Fruit fly (Drosophila melanogaster) whole organism, pupa: ENCODE results near the gene PGS1.

Experiments used
- CG10348 ChIP-seq: fragments of 200-800 bp; sonication (Bioruptor generic); IDR thresholded peaks from 2 replicates; pipeline ENCODE4 v1.3.6; 2022; ENCODE audit warnings: missing biosample characterization, missing genetic modification characterization
- CG12605 ChIP-seq: fragments of 200-800 bp; sonication (Bioruptor generic); IDR thresholded peaks from 2 replicates; pipeline ENCODE4 v1.3.6; 2022; ENCODE audit warnings: missing biosample characterization, missing genetic modification characterization
- CG13204 ChIP-seq: fragments of 200-800 bp; sonication (Bioruptor generic); optimal IDR thresholded peaks from 2 replicates; lab custom pipeline; 2018; ENCODE audit warnings: missing biosample characterization, mild to moderate bottlenecking, missing genetic modification characterization, moderate library complexity
- CG14655 ChIP-seq: fragments of 200-800 bp; sonication (Bioruptor generic); optimal IDR thresholded peaks from 3 replicates; lab custom pipeline; 2017; ENCODE audit warnings: mild to moderate bottlenecking, missing biosample characterization, missing genetic modification reagents, missing genetic modification characterization
- CG15710 ChIP-seq: fragments of 200-800 bp; sonication (Bioruptor generic); optimal IDR thresholded peaks from 2 replicates; lab custom pipeline; 2018; ENCODE audit warnings: missing biosample characterization, mild to moderate bottlenecking, missing genetic modification characterization, moderate library complexity
- CG17806 ChIP-seq: fragments of 200-800 bp; sonication (Bioruptor generic); optimal IDR thresholded peaks from 2 replicates; lab custom pipeline; 2018; ENCODE audit warnings: missing biosample characterization, mild to moderate bottlenecking, missing genetic modification characterization, moderate library complexity
- CG32121 ChIP-seq: fragments of 200-800 bp; sonication (Bioruptor generic); IDR thresholded peaks from 2 replicates; pipeline ENCODE4 v1.3.6; 2022; ENCODE audit warnings: missing biosample characterization, missing genetic modification characterization
- CG34367 ChIP-seq: fragments of 200-800 bp; sonication (Bioruptor generic); optimal IDR thresholded peaks from 2 replicates; lab custom pipeline; 2018; ENCODE audit warnings: missing biosample characterization, mild to moderate bottlenecking, missing genetic modification characterization
- CG4496 ChIP-seq: fragments of 200-800 bp; sonication (Bioruptor generic); IDR thresholded peaks from 3 replicates; pipeline ENCODE4 v1.3.6; 2022; ENCODE audit warnings: missing biosample characterization, missing genetic modification characterization
- CG8159 ChIP-seq: fragments of 200-800 bp; sonication (Bioruptor generic); optimal IDR thresholded peaks from 3 replicates; lab custom pipeline; 2018; ENCODE audit warnings: missing biosample characterization, mild to moderate bottlenecking, missing genetic modification characterization, moderate library complexity
- CG8301 ChIP-seq: fragments of 200-800 bp; sonication (Bioruptor generic); optimal IDR thresholded peaks from 2 replicates; lab custom pipeline; 2018; ENCODE audit warnings: missing biosample characterization, mild to moderate bottlenecking, missing genetic modification characterization
- CG9948 ChIP-seq: fragments of 200-800 bp; sonication (Bioruptor generic); optimal IDR thresholded peaks from 2 replicates; lab custom pipeline; 2018; ENCODE audit warnings: missing biosample characterization, mild to moderate bottlenecking, missing genetic modification characterization, moderate library complexity
- D1 ChIP-seq: fragments of 200-800 bp; sonication (Bioruptor generic); optimal IDR thresholded peaks from 2 replicates; lab custom pipeline; 2018; ENCODE audit warnings: missing biosample characterization, mild to moderate bottlenecking, missing genetic modification characterization, moderate library complexity
- EcR ChIP-seq: fragments of 200-800 bp; sonication (Bioruptor generic); optimal IDR thresholded peaks from 3 replicates; lab custom pipeline; 2019; ENCODE audit warnings: missing biosample characterization, missing genetic modification characterization, mild to moderate bottlenecking, moderate library complexity, missing genetic modification reagents
- Ets98B ChIP-seq: fragments of 200-800 bp; sonication (Bioruptor generic); IDR thresholded peaks from 2 replicates; pipeline ENCODE4 v1.3.6; 2022; ENCODE audit warnings: missing biosample characterization, missing genetic modification characterization
- Pif1A ChIP-seq: fragments of 200-800 bp; sonication (Bioruptor generic); optimal IDR thresholded peaks from 3 replicates; lab custom pipeline; 2016; ENCODE audit warnings: missing biosample characterization, missing genetic modification characterization
- Pif1B ChIP-seq: fragments of 200-800 bp; sonication (Bioruptor generic); optimal IDR thresholded peaks from 3 replicates; lab custom pipeline; 2016; ENCODE audit warnings: missing biosample characterization, missing genetic modification characterization
- Snoo ChIP-seq: fragments of 200-800 bp; sonication (Bioruptor generic); optimal IDR thresholded peaks from 3 replicates; lab custom pipeline; 2017; ENCODE audit warnings: missing biosample characterization, mild to moderate bottlenecking, missing genetic modification characterization, inconsistent platforms
- fd96Ca ChIP-seq: fragments of 200-800 bp; sonication (Bioruptor generic); IDR thresholded peaks from 3 replicates; pipeline ENCODE4 v1.3.6; 2022; ENCODE audit warnings: missing biosample characterization, missing genetic modification characterization
- gl ChIP-seq: fragments of 200-800 bp; sonication (Bioruptor generic); optimal IDR thresholded peaks from 2 replicates; lab custom pipeline; 2018; ENCODE audit warnings: missing biosample characterization, mild to moderate bottlenecking, missing genetic modification characterization
- rn ChIP-seq: fragments of 200-800 bp; sonication (Bioruptor generic); IDR thresholded peaks from 2 replicates; pipeline ENCODE4 v1.3.6; 2022; ENCODE audit warnings: missing biosample characterization, missing genetic modification characterization

Gene PGS1

dm6 chr3R:18741027-18741843, 4.6 kb downstream of the PGS1 start:
- peak; percentile 88 for TF ChIP-seq CG9948 (tag; lab: Kevin White, UChicago)
- no peak for TF ChIP-seq EcR (GFP tag; lab: Kevin White, UChicago)
- peak; percentile 79; the same call in 2 of the 3 replicates for TF ChIP-seq fd96Ca (GFP tag; lab: Robert Waterston, UW)
- TF ChIP-seq CG15710 = peak; percentile 87
- peak; percentile 70 for TF ChIP-seq D1
- TF ChIP-seq CG17806 (tag; lab: Kevin White, UChicago) = peak; percentile 90
- TF ChIP-seq Pif1B (GFP tag; lab: Kevin White, UChicago) = peak; percentile 93
- peak; percentile 94 for TF ChIP-seq Ets98B
- peak; percentile 74 for TF ChIP-seq CG13204 (GFP tag; lab: Kevin White, UChicago)
- TF ChIP-seq CG10348 = peak; percentile 45; the same call in 1 of the 2 replicates
- TF ChIP-seq CG8301 (tag; lab: Kevin White, UChicago) = peak; percentile 95
- TF ChIP-seq CG4496 (GFP tag; lab: Robert Waterston, UW) = peak; percentile 96
- TF ChIP-seq CG12605 (GFP tag; lab: Robert Waterston, UW) = peak; percentile 91
- peak; percentile 90 for TF ChIP-seq Pif1A (GFP tag; lab: Kevin White, UChicago)
- peak; percentile 90 for TF ChIP-seq CG32121
- TF ChIP-seq CG34367 (tag; lab: Kevin White, UChicago) = peak; percentile 83
- peak; percentile 87 for TF ChIP-seq CG8159 (tag; lab: Kevin White, UChicago)
- peak; percentile 95 for TF ChIP-seq Snoo (tag; lab: Kevin White, UChicago)
- TF ChIP-seq CG14655 (GFP tag; lab: Kevin White, UChicago) = peak; percentile 96
- TF ChIP-seq gl = peak; percentile 71
- peak; percentile 79 for TF ChIP-seq rn (GFP tag; lab: Robert Waterston, UW)

dm6 chr3R:18739978-18740954, 5.6 kb downstream of the PGS1 start:
- TF ChIP-seq Pif1B (GFP tag; lab: Kevin White, UChicago) = peak; percentile 34
- TF ChIP-seq CG8301 (tag; lab: Kevin White, UChicago) = no peak
- peak; percentile 69 for TF ChIP-seq CG13204 (GFP tag; lab: Kevin White, UChicago)
- no peak for TF ChIP-seq fd96Ca (GFP tag; lab: Robert Waterston, UW)
- TF ChIP-seq CG32121 = no peak
- peak; percentile 45; the same call in 1 of the 3 replicates for TF ChIP-seq CG4496 (GFP tag; lab: Robert Waterston, UW)
- peak; percentile 39 for TF ChIP-seq EcR (GFP tag; lab: Kevin White, UChicago)
- TF ChIP-seq rn (GFP tag; lab: Robert Waterston, UW) = no peak
- TF ChIP-seq Snoo (tag; lab: Kevin White, UChicago) = no peak
- no peak for TF ChIP-seq CG9948 (tag; lab: Kevin White, UChicago)
- no peak for TF ChIP-seq Pif1A (GFP tag; lab: Kevin White, UChicago)
- TF ChIP-seq CG12605 (GFP tag; lab: Robert Waterston, UW) = peak; percentile 8; the same call in 1 of the 2 replicates
- TF ChIP-seq, all 21 proteins: peak for 5

- TF ChIP-seq CG9948 (tag; lab: Kevin White, UChicago) (no peak), D1 (no peak), CG14655 (GFP tag; lab: Kevin White, UChicago) (peak; percentile 56), gl (peak; percentile 4), fd96Ca (GFP tag; lab: Robert Waterston, UW) (no peak), CG15710 (peak; percentile 7), CG34367 (tag; lab: Kevin White, UChicago) (no peak), CG8301 (tag; lab: Kevin White, UChicago) (peak; percentile 7), CG10348 (no peak), Pif1B (GFP tag; lab: Kevin White, UChicago) (no peak), Ets98B (no peak), Pif1A (GFP tag; lab: Kevin White, UChicago) (no peak), CG8159 (tag; lab: Kevin White, UChicago) (no peak), EcR (GFP tag; lab: Kevin White, UChicago) (peak; percentile 64), CG17806 (tag; lab: Kevin White, UChicago) (peak; percentile 19), CG32121 (peak; percentile 40; the same call in 1 of the 2 replicates), rn (GFP tag; lab: Robert Waterston, UW) (no peak), CG4496 (GFP tag; lab: Robert Waterston, UW) (peak; percentile 57; the same call in 1 of the 3 replicates), CG12605 (GFP tag; lab: Robert Waterston, UW) (peak; percentile 53; the same call in 1 of the 2 replicates), Snoo (tag; lab: Kevin White, UChicago) (no peak), CG13204 (GFP tag; lab: Kevin White, UChicago) (no peak)
These were observed 6.3 kb downstream of the PGS1 start for dm6 chr3R:18739435-18739977.

dm6 chr3R:18738705-18739434, 7.0 kb downstream of the PGS1 start:
- TF ChIP-seq CG13204 (GFP tag; lab: Kevin White, UChicago) (no peak), CG34367 (tag; lab: Kevin White, UChicago) (no peak), Ets98B (no peak), Snoo (tag; lab: Kevin White, UChicago) (peak; percentile 11), CG15710 (no peak), rn (GFP tag; lab: Robert Waterston, UW) (no peak), D1 (no peak), CG4496 (GFP tag; lab: Robert Waterston, UW) (no peak), CG12605 (GFP tag; lab: Robert Waterston, UW) (no peak), Pif1B (GFP tag; lab: Kevin White, UChicago) (no peak), CG10348 (no peak), CG9948 (tag; lab: Kevin White, UChicago) (peak; percentile 44), CG14655 (GFP tag; lab: Kevin White, UChicago) (no peak), CG17806 (tag; lab: Kevin White, UChicago) (peak; percentile 24), CG32121 (no peak), fd96Ca (GFP tag; lab: Robert Waterston, UW) (no peak), CG8159 (tag; lab: Kevin White, UChicago) (no peak)
